Worm (Caenorhabditis elegans) whole organism, late embryonic: ENCODE measurements around the gene irg-5.

Experiments
- ama-1 ChIP-seq: fragments of 150-350 bp; optimal IDR thresholded peaks from 2 replicates; lab custom pipeline; 2014
- ceh-2 ChIP-seq: sonication (generic microtip); optimal IDR thresholded peaks from 2 replicates; lab custom pipeline; 2016; ENCODE audit warnings: missing genotype, missing genetic modification characterization, missing compliant biosample characterization
- ceh-45 ChIP-seq: fragments of 200-800 bp; sonication (Bioruptor generic); IDR thresholded peaks from 2 replicates; pipeline ENCODE4 v1.3.6; 2022; ENCODE audit warnings: missing genetic modification reagents, missing genetic modification characterization, missing compliant biosample characterization
- hlh-13 ChIP-seq: fragments of 200-800 bp; sonication (Bioruptor generic); optimal IDR thresholded peaks from 2 replicates; lab custom pipeline; 2018; ENCODE audit warnings: mild to moderate bottlenecking, missing genetic modification characterization, missing compliant biosample characterization
- nhr-11 ChIP-seq: fragments of 150-350 bp; optimal IDR thresholded peaks from 2 replicates; lab custom pipeline; 2014; ENCODE audit warnings: missing biosample characterization, missing genetic modification characterization

- no peak for TF ChIP-seq hlh-13 (GFP tag; lab: Kevin White, UChicago)
- no peak for TF ChIP-seq ceh-2 (tag; lab: Kevin White, UChicago)
- TF ChIP-seq ama-1 (lab: Kevin White, UChicago) = no peak
- TF ChIP-seq ceh-45 (GFP tag; lab: Robert Waterston, UW) = no peak
- no peak for TF ChIP-seq nhr-11 (tag; lab: Kevin White, UChicago)
These were observed 48.7 kb downstream of the irg-5 start, which contains the start of gene T01D3.1 for ce11 chrV:13689592-13689991.
